Fruit fly (Drosophila melanogaster): ENCODE results near the gene CG6527.

DNA sequence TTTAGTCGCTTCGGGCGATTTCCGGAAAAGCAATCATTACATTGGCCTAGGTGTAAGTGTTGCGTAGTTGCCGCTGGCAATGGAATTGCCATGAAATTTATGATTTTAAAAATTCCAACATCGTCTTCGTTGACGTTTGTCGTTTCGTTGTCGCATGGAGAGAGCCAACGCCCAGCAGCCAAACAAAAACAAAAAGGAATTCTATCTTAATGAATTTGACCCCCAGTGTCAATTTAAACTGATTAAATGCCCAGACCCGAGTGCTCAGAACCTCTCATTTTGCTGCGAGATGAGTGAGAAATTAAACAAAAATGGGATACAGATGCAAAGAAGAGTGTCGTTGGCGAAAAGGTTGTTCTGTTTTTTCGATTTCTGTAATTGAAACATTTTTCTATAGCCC lies 5.7 kb downstream of the CG6527 start:
- no peak for TF ChIP-seq CG9948 (tag; optimal IDR thresholded peaks at IDR 0.05)
- no peak for TF ChIP-seq gl (tag; optimal IDR thresholded peaks at IDR 0.05)
- TF ChIP-seq EcR (GFP tag; optimal IDR thresholded peaks at IDR 0.05) = no peak
- no peak for TF ChIP-seq CG10348 (GFP tag; IDR thresholded peaks at IDR 0.05)
- no peak for TF ChIP-seq CG34367 (tag; optimal IDR thresholded peaks at IDR 0.05)
- no peak for TF ChIP-seq CG8159 (tag; optimal IDR thresholded peaks at IDR 0.05)
